Worm (Caenorhabditis elegans): ENCODE data around the gene C52E4.12.

The C52E4.12 gene

ce11 chrV:12032060-12032459, 36.1 kb downstream of the C52E4.12 start, which contains the start of gene pkc-1:
Gene pkc-1, minus strand, starts transcription at chrV:12032160.
- TF ChIP-seq nhr-28 (tag; optimal IDR thresholded peaks at IDR 0.05) = no peak
- TF ChIP-seq snpc-4 (tag; optimal IDR thresholded peaks at IDR 0.05) = no peak
- no peak for TF ChIP-seq C04F5.9 (tag; optimal IDR thresholded peaks at IDR 0.05)
- no peak for TF ChIP-seq mab-9 (GFP tag; IDR thresholded peaks at IDR 0.05)
- no peak for TF ChIP-seq sptf-1 (tag; optimal IDR thresholded peaks at IDR 0.05)
- TF ChIP-seq aly-2 (tag; optimal IDR thresholded peaks at IDR 0.05) = no peak
- TF ChIP-seq lin-39 (tag; optimal IDR thresholded peaks at IDR 0.05) = no peak
- TF ChIP-seq C34B4.2 (tag; optimal IDR thresholded peaks at IDR 0.05) = no peak
- TF ChIP-seq elt-3 (tag; optimal IDR thresholded peaks at IDR 0.05) = no peak
- no peak for TF ChIP-seq fos-1 (tag; optimal IDR thresholded peaks at IDR 0.05)
- TF ChIP-seq tlp-1 (tag; optimal IDR thresholded peaks at IDR 0.05) = no peak
- no peak for TF ChIP-seq nhr-11 (tag; optimal IDR thresholded peaks at IDR 0.05)
- TF ChIP-seq nhr-237 (tag; optimal IDR thresholded peaks at IDR 0.05) = no peak
- no peak for TF ChIP-seq C16A3.4 (tag; optimal IDR thresholded peaks at IDR 0.05)
- no peak for TF ChIP-seq tbx-2 (tag; optimal IDR thresholded peaks at IDR 0.05)
- TF ChIP-seq Y116A8C.19 (tag; optimal IDR thresholded peaks at IDR 0.05; ENCODE audit: borderline replicate concordance) = no peak
- no peak for TF ChIP-seq fkh-8 (tag; optimal IDR thresholded peaks at IDR 0.05)
- no peak for TF ChIP-seq ceh-90 (tag; optimal IDR thresholded peaks at IDR 0.05)
- no peak for TF ChIP-seq dpl-1 (GFP tag; optimal IDR thresholded peaks at IDR 0.05)
- no peak for TF ChIP-seq nhr-85 (tag)

ce11 chrV:12033841-12034240, 37.9 kb downstream of the C52E4.12 start:
- TF ChIP-seq unc-62 (GFP tag; optimal IDR thresholded peaks at IDR 0.05) (no peak), unc-86 (tag; optimal IDR thresholded peaks at IDR 0.05) (no peak), grh-1 (GFP tag; IDR thresholded peaks at IDR 0.05) (no peak), nhr-77 (tag; optimal IDR thresholded peaks at IDR 0.05) (no peak), ceh-8 (GFP tag; optimal IDR thresholded peaks at IDR 0.05) (no peak), egl-27 (tag; optimal IDR thresholded peaks at IDR 0.05) (no peak), fos-1 (tag; optimal IDR thresholded peaks at IDR 0.05) (no peak), C04F5.9 (tag; optimal IDR thresholded peaks at IDR 0.05) (no peak), nhr-76 (tag; optimal IDR thresholded peaks at IDR 0.05) (no peak), ceh-90 (tag; optimal IDR thresholded peaks at IDR 0.05) (no peak), aly-2 (tag; optimal IDR thresholded peaks at IDR 0.05) (no peak), nhr-90 (tag; optimal IDR thresholded peaks at IDR 0.05; ENCODE audit: poor library complexity) (no peak), swsn-7 (tag; optimal IDR thresholded peaks at IDR 0.05) (no peak), nhr-19 (GFP tag; conservative IDR thresholded peaks at IDR 0.05) (no peak), unc-130 (tag; optimal IDR thresholded peaks at IDR 0.05) (no peak)

DNA sequence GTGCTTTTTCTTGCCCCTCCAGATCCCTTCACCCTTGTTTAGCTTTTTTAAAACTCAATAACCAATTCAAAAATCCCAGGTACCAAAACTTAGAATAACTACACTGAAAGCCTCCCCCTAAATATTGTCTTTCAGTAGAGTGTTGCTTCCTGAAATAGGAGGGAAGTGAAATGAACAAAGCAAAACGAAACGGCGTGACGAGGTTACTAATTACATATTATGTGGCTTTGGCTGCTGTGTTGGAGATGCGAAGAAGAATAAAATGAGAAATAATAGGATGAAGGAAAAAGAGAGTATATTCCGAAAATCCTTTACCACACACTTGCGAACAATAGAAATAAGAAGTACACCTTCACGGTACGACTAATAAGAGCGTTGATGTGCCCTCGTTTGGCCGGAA, 40.2 kb downstream of the C52E4.12 start:
- no peak for TF ChIP-seq fkh-10 (GFP tag; optimal IDR thresholded peaks at IDR 0.05)
- TF ChIP-seq efl-3 (GFP tag; optimal IDR thresholded peaks at IDR 0.05) = no peak
- TF ChIP-seq pag-3 (tag; optimal IDR thresholded peaks at IDR 0.05; ENCODE audit: borderline replicate concordance, insufficient read depth) = no peak
- TF ChIP-seq C04F5.9 (tag; optimal IDR thresholded peaks at IDR 0.05) = no peak
- no peak for TF ChIP-seq aha-1 (tag; optimal IDR thresholded peaks at IDR 0.05)
- no peak for TF ChIP-seq hlh-4 (tag; optimal IDR thresholded peaks at IDR 0.05)
- peak; percentile 52 for TF ChIP-seq dsc-1 (tag; optimal IDR thresholded peaks at IDR 0.05)
- TF ChIP-seq blmp-1 (tag; optimal IDR thresholded peaks at IDR 0.05) = peak; percentile 7
- TF ChIP-seq unc-86 (tag; optimal IDR thresholded peaks at IDR 0.05) = no peak

DNA sequence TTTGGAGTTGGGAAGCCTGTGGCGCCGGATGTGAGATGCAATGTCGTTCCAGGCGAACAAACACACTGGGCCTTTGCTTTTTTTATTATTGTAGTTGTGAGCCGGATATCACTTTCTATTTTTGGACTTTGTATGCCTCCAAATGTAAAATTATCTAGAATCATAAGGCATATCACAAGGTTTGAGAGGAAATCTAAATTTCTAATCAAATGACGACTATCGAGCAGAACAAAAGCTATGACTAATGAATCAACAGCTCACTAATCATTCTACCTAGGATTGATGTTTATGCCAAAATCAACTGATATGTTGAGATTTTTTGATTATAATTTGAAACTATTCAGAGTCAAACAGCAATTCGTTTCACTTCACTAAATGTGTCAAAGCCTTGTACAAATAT, 41.9 kb downstream of the C52E4.12 start:
- peak; percentile 71 for TF ChIP-seq ceh-8 (GFP tag; optimal IDR thresholded peaks at IDR 0.05)
- no peak for TF ChIP-seq ceh-82 (tag; optimal IDR thresholded peaks at IDR 0.05)
- no peak for TF ChIP-seq tlp-1 (tag; optimal IDR thresholded peaks at IDR 0.05)
- no peak for TF ChIP-seq unc-130 (tag; optimal IDR thresholded peaks at IDR 0.05)
- peak; percentile 65 for TF ChIP-seq dsc-1 (tag; optimal IDR thresholded peaks at IDR 0.05)
- no peak for TF ChIP-seq lin-39 (tag; optimal IDR thresholded peaks at IDR 0.05)
- TF ChIP-seq unc-86 (tag; optimal IDR thresholded peaks at IDR 0.05) = no peak
- TF ChIP-seq pax-3 (tag; optimal IDR thresholded peaks at IDR 0.05) = peak; percentile 79
